Fruit fly (Drosophila melanogaster): Measurements from ENCODE around the gene Axn.

The Axn gene

DNA sequence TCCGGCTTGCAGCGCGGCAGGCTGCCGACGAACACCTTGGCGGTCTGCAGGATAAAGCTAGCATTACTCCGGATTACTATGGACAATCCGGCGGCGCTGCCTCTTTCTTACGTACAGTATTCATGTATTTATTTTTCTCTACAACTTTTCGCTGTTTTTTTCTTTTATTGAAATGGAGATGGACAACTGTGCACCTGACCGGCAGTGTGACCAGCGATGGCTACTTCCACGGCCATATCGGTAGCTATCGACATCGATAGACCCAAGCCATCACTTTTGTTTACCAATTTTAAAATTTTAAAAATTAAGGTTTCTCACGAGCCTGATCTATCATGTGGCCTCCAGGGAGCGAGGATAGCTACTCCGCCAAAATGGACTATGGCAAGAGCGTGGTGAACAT, 27.6 kb upstream of the Axn start, which contains the start of the genes CG7903 and Sas-6 (continued):
- TF ChIP-seq CG42726 (GFP tag; IDR thresholded peaks at IDR 0.05; ENCODE audit: partially characterized antibody) (peak; percentile 77), GATAe (GFP tag; conservative IDR thresholded peaks at IDR 0.05) (no peak), Gug (GFP tag; IDR thresholded peaks at IDR 0.05) (no peak), CG14860 (GFP tag; IDR thresholded peaks at IDR 0.05; ENCODE audit: partially characterized antibody) (peak; percentile 61), Oaz (GFP tag; IDR thresholded peaks at IDR 0.05) (no peak), Poxn (GFP tag; IDR thresholded peaks at IDR 0.05) (no peak), crol (GFP tag; IDR thresholded peaks at IDR 0.05) (no peak), Dp (GFP tag; optimal IDR thresholded peaks at IDR 0.05) (peak; percentile 67), zfh2 (GFP tag; optimal IDR thresholded peaks at IDR 0.05) (no peak), slbo (GFP tag; IDR thresholded peaks at IDR 0.05) (no peak), aop (GFP tag; IDR thresholded peaks at IDR 0.05) (no peak), CG14710 (tag; optimal IDR thresholded peaks at IDR 0.05) (peak; percentile 33), bsh (GFP tag; optimal IDR thresholded peaks at IDR 0.05) (no peak), chinmo (GFP tag; IDR thresholded peaks at IDR 0.05; ENCODE audit: partially characterized antibody) (peak; percentile 65; the same call in 1 of the 4 replicates), zen2 (GFP tag; IDR thresholded peaks at IDR 0.05; ENCODE audit: partially characterized antibody) (peak; percentile 48; the same call in 1 of the 3 replicates), pho (GFP tag; optimal IDR thresholded peaks at IDR 0.05) (no peak), CG13287 (GFP tag; IDR thresholded peaks at IDR 0.05; ENCODE audit: partially characterized antibody) (peak; percentile 82), insv (GFP tag; optimal IDR thresholded peaks at IDR 0.05) (no peak), btn (GFP tag; optimal IDR thresholded peaks at IDR 0.05) (no peak), CG9797 (GFP tag; optimal IDR thresholded peaks at IDR 0.05) (peak; percentile 81), Bdp1 (GFP tag; optimal IDR thresholded peaks at IDR 0.05) (no peak), Meics (GFP tag; optimal IDR thresholded peaks at IDR 0.05) (peak; percentile 92), CG3995 (GFP tag; optimal IDR thresholded peaks at IDR 0.05) (no peak), nerfin-1 (tag; optimal IDR thresholded peaks at IDR 0.05) (no peak), Eip74EF (GFP tag; optimal IDR thresholded peaks at IDR 0.05) (no peak), sna (GFP tag; IDR thresholded peaks at IDR 0.05; ENCODE audit: partially characterized antibody) (peak; percentile 60), shn (GFP tag; optimal IDR thresholded peaks at IDR 0.05) (no peak), CG4617 (GFP tag; optimal IDR thresholded peaks at IDR 0.05; ENCODE audit: borderline replicate concordance) (peak; percentile 81), CG17359 (tag; optimal IDR thresholded peaks at IDR 0.05) (no peak), Awh (GFP tag; IDR thresholded peaks at IDR 0.05) (no peak), YL-1 (GFP tag; optimal IDR thresholded peaks at IDR 0.05) (peak; percentile 42), CG6272 (GFP tag; IDR thresholded peaks at IDR 0.05) (no peak)

DNA sequence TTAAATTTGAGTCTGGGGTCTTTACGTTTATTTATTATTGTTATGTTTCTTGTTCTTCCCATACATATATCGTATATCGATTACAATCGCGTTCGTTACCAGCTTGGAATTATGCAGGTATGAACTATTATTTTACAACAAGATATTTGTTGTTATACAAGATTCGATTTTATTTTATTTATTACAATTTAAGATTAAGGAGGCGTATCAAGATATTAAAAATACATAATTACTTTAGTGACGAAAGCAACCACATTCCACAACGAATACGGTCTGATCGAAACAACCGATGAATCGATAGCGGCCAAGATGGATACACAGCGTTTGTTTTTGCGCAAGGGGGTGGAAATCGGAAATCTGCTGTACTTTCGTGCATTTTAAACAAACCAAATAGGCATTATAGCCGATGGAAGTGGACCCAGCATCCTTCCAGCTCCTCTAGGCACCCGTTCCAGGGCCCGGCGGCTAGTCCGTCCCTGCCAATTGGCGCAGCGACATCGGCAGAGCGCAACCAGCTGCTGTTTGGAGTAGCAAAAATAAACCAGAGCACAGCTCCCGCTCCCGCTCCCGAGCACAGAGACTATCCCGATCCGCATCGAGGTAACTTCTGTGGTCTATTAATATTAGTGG, 24.9 kb upstream of the Axn start, which contains the start of the genes CG15525 and CG11504:
Gene CG15525 (minus strand): TSS at position 70 of the 630 bp plus-strand sequence.
Gene CG11504 (plus strand): TSS at position 294 of the 630 bp plus-strand sequence.
- TF ChIP-seq pita (GFP tag; optimal IDR thresholded peaks at IDR 0.05) = no peak
- TF ChIP-seq CG2129 (GFP tag; IDR thresholded peaks at IDR 0.05; ENCODE audit: partially characterized antibody) = peak; percentile 78
- TF ChIP-seq CG10543 (GFP tag; optimal IDR thresholded peaks at IDR 0.05) = no peak
- TF ChIP-seq Ets97D (GFP tag; optimal IDR thresholded peaks at IDR 0.05) = peak; percentile 70
- peak; percentile 62; the same call in 1 of the 2 replicates for TF ChIP-seq tna (GFP tag; IDR thresholded peaks at IDR 0.05; ENCODE audit: partially characterized antibody)
- peak; percentile 74 for TF ChIP-seq Sry-δ (GFP tag; optimal IDR thresholded peaks at IDR 0.05)
- TF ChIP-seq mirr (GFP tag; optimal IDR thresholded peaks at IDR 0.05) = no peak
- TF ChIP-seq nmo (GFP tag; optimal IDR thresholded peaks at IDR 0.05) = peak; percentile 62
- no peak for TF ChIP-seq tup (GFP tag; optimal IDR thresholded peaks at IDR 0.05)
- TF ChIP-seq crp (GFP tag; optimal IDR thresholded peaks at IDR 0.05) = peak in 1 of 2 experiments; percentile 33
- no peak for TF ChIP-seq CG5245 (GFP tag; optimal IDR thresholded peaks at IDR 0.05)
- TF ChIP-seq Hand (GFP tag; optimal IDR thresholded peaks at IDR 0.05) = no peak
- no peak for TF ChIP-seq kah (GFP tag; optimal IDR thresholded peaks at IDR 0.05)
- TF ChIP-seq Poxn (GFP tag; IDR thresholded peaks at IDR 0.05) = no peak
- peak; percentile 92 for TF ChIP-seq Scr (GFP tag; IDR thresholded peaks at IDR 0.05; ENCODE audit: partially characterized antibody)
- TF ChIP-seq Kr (GFP tag; optimal IDR thresholded peaks at IDR 0.05) = no peak
- TF ChIP-seq CG15479 (GFP tag; optimal IDR thresholded peaks at IDR 0.05) = peak; percentile 79
- TF ChIP-seq grn (GFP tag; optimal IDR thresholded peaks at IDR 0.05) = no peak

Data from whole organism, embryonic.